Worm (Caenorhabditis elegans): ENCODE results near the gene F49E2.2.

F49E2.2 gene

DNA sequence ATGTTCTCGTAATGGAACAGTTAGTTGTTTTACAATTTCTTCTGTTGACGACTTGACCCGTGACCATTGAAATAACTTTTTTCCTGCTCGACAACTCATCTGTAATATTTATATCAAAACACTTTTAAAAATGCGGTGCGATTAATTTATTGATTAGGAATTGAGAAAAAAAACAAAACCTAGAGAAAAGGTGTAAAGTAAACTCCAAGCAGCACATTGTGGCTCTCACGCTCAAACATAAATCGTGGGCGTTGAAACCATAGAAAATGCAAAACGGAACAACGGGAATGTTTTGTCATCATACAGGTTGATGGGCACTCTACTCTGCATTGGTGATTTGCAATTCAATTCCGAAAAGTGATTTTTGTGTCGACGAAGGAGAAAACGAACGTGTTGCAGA is 648 bp upstream of the F49E2.2 start, which contains the start of gene moc-5:
TSS of gene moc-5 (minus strand) at position 101 of the 400 bp plus-strand sequence.
- TF ChIP-seq skn-1 (tag; optimal IDR thresholded peaks at IDR 0.05) (no peak), D1046.2 (GFP tag; IDR thresholded peaks at IDR 0.05) (no peak), aly-2 (tag; optimal IDR thresholded peaks at IDR 0.05) (no peak), ceh-28 (tag; optimal IDR thresholded peaks at IDR 0.05) (no peak), sdz-12 (GFP tag; optimal IDR thresholded peaks at IDR 0.05) (no peak), lir-3 (tag; optimal IDR thresholded peaks at IDR 0.05) (no peak), lin-38 (GFP tag; IDR thresholded peaks at IDR 0.05) (no peak), F26F4.8 (GFP tag; conservative IDR thresholded peaks at IDR 0.05) (no peak), hlh-11 (tag; optimal IDR thresholded peaks at IDR 0.05) (no peak), nhr-28 (tag; optimal IDR thresholded peaks at IDR 0.05) (no peak), nhr-25 (tag; optimal IDR thresholded peaks at IDR 0.05; ENCODE audit: borderline replicate concordance, insufficient read depth) (no peak), mep-1 (tag; optimal IDR thresholded peaks at IDR 0.05) (no peak), lin-13 (GFP tag; optimal IDR thresholded peaks at IDR 0.05) (no peak), F37D6.2 (tag; optimal IDR thresholded peaks at IDR 0.05) (no peak), lin-29 (GFP tag; IDR thresholded peaks at IDR 0.05) (no peak), madf-5 (GFP tag; IDR thresholded peaks at IDR 0.05) (no peak), lsy-2 (tag; optimal IDR thresholded peaks at IDR 0.05) (no peak), spr-1 (tag; optimal IDR thresholded peaks at IDR 0.05) (no peak), daf-12 (tag; optimal IDR thresholded peaks at IDR 0.05) (no peak)

DNA sequence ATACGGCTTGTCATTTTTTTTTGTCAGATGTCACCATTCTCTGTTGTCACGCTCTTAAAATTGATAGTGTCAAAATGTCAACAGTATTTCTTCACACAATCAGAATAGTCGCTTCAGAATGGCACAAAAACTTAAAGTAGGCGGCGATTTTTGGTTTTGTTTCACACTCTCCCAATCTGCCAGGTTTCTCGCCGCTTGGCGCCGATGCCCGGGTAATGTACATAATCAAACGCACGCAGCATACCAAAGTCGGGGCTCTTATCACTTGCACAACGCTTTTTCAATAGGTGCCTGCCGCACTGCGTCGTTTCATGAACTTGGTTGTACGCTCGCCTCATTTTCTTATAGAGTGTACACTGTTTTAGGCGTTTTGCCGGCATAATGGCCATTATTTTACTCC is 2.0 kb downstream of the F49E2.2 start:
- TF ChIP-seq tra-1 (GFP tag; IDR thresholded peaks at IDR 0.05): no peak
- no peak for TF ChIP-seq T20F7.1 (GFP tag; optimal IDR thresholded peaks at IDR 0.05)
- TF ChIP-seq vab-7 (GFP tag; IDR thresholded peaks at IDR 0.05): no peak
- TF ChIP-seq nhr-77 (tag; optimal IDR thresholded peaks at IDR 0.05): no peak
- no peak for TF ChIP-seq arid-1 (GFP tag; conservative IDR thresholded peaks at IDR 0.05)
- TF ChIP-seq zfp-2 (tag; optimal IDR thresholded peaks at IDR 0.05): no peak
- peak; percentile 9 for TF ChIP-seq mxl-3 (GFP tag; optimal IDR thresholded peaks at IDR 0.05)
- TF ChIP-seq zip-11 (GFP tag; IDR thresholded peaks at IDR 0.05): no peak
- no peak for TF ChIP-seq T26A8.4 (GFP tag; IDR thresholded peaks at IDR 0.05)
- no peak for TF ChIP-seq ceh-32 (tag; optimal IDR thresholded peaks at IDR 0.05; ENCODE audit: poor library complexity)
- no peak for TF ChIP-seq mes-2 (tag; optimal IDR thresholded peaks at IDR 0.05; ENCODE audit: poor library complexity, severe bottlenecking)
- TF ChIP-seq ceh-20 (GFP tag; IDR thresholded peaks at IDR 0.05): no peak
- TF ChIP-seq nhr-28 (tag; optimal IDR thresholded peaks at IDR 0.05): peak; percentile 26
- TF ChIP-seq nhr-237 (tag; optimal IDR thresholded peaks at IDR 0.05): no peak
- no peak for TF ChIP-seq rbr-2 (tag; optimal IDR thresholded peaks at IDR 0.05)
- peak; percentile 69 for TF ChIP-seq hlh-11 (tag; optimal IDR thresholded peaks at IDR 0.05)
- TF ChIP-seq F10B5.3 (tag; optimal IDR thresholded peaks at IDR 0.05): no peak
- TF ChIP-seq cey-2 (tag; optimal IDR thresholded peaks at IDR 0.05; ENCODE audit: borderline replicate concordance, insufficient read depth): no peak
- no peak for TF ChIP-seq dmd-8 (GFP tag; IDR thresholded peaks at IDR 0.05)
- TF ChIP-seq gei-8 (GFP tag; optimal IDR thresholded peaks at IDR 0.05): no peak
- no peak for TF ChIP-seq F37D6.2 (tag; optimal IDR thresholded peaks at IDR 0.05)
- no peak for TF ChIP-seq ztf-11 (tag; optimal IDR thresholded peaks at IDR 0.05)
- TF ChIP-seq mdt-29 (GFP tag; IDR thresholded peaks at IDR 0.05): no peak
- TF ChIP-seq lim-7 (GFP tag; IDR thresholded peaks at IDR 0.05): no peak
- no peak for TF ChIP-seq attf-4 (tag; optimal IDR thresholded peaks at IDR 0.05)
- no peak for TF ChIP-seq spr-3 (GFP tag; optimal IDR thresholded peaks at IDR 0.05)
- no peak for TF ChIP-seq daf-8 (GFP tag; IDR thresholded peaks at IDR 0.05)
- no peak for TF ChIP-seq fkh-10 (GFP tag; optimal IDR thresholded peaks at IDR 0.05)
- no peak for TF ChIP-seq spr-1 (tag; optimal IDR thresholded peaks at IDR 0.05)
- 0 out of 2 replicates have a peak, but pooled peaks have one; percentile 34 for TF ChIP-seq php-3 (GFP tag; IDR thresholded peaks at IDR 0.05)
- TF ChIP-seq zip-2 (tag; optimal IDR thresholded peaks at IDR 0.05): no peak
- TF ChIP-seq set-16 (GFP tag; IDR thresholded peaks at IDR 0.05): no peak
- TF ChIP-seq ztf-7 (tag; optimal IDR thresholded peaks at IDR 0.05): no peak
- no peak for TF ChIP-seq lin-29 (GFP tag; IDR thresholded peaks at IDR 0.05)
- no peak for TF ChIP-seq nhr-10 (tag; optimal IDR thresholded peaks at IDR 0.05)
- TF ChIP-seq madf-9 (GFP tag; conservative IDR thresholded peaks at IDR 0.05): no peak
- no peak for TF ChIP-seq ceh-82 (tag; optimal IDR thresholded peaks at IDR 0.05)
